Worm (Caenorhabditis elegans) whole organism, midembryonic: ENCODE data around the gene srp-2.
A peak's percentile ranks its signal among the peaks of the same experiment; 100 is the strongest.

Source experiments
- flt-1 ChIP-seq: fragments of 200-800 bp; sonication (Bioruptor generic); IDR thresholded peaks from 2 replicates; pipeline ENCODE4 v1.3.6; 2022; ENCODE audit warnings: missing genetic modification characterization, missing compliant biosample characterization
- klf-2 ChIP-seq: fragments of 200-800 bp; sonication (Bioruptor generic); conservative IDR thresholded peaks from 2 replicates; pipeline ENCODE4 v1.3.6; 2022; ENCODE audit warnings: missing genetic modification reagents, missing genetic modification characterization, missing compliant biosample characterization
- med-1 ChIP-seq: sonication (generic microtip); optimal IDR thresholded peaks from 2 replicates; lab custom pipeline; 2017; ENCODE audit warnings: missing genetic modification characterization, mild to moderate bottlenecking, missing compliant biosample characterization, antibody characterized with exemption, missing genetic modification reagents; ENCODE audit not compliant: insufficient read depth
- ztf-29 ChIP-seq: fragments of 200-800 bp; sonication (Bioruptor generic); IDR thresholded peaks from 2 replicates; pipeline ENCODE4 v1.3.6; 2022; ENCODE audit warnings: missing genetic modification reagents, missing genetic modification characterization, missing compliant biosample characterization

ce11 chrV:724946-725806 is 37.3 kb upstream of the srp-2 start:
- TF ChIP-seq med-1 (no peak), ztf-29 (no peak), flt-1 (GFP tag; lab: Robert Waterston, UW) (0 out of 2 replicates have a peak, but pooled peaks have one; percentile 45), klf-2 (GFP tag; lab: Robert Waterston, UW) (no peak)
